Worm (Caenorhabditis elegans) whole organism, late embryonic: Measurements from ENCODE around the gene K07H8.9.

ENCODE experiments used
- C08G9.2 ChIP-seq: sonication (generic microtip); optimal IDR thresholded peaks from 2 replicates; lab custom pipeline; 2016; ENCODE audit warnings: mild to moderate bottlenecking, missing genetic modification characterization, moderate library complexity, missing compliant biosample characterization
- C38D4.7 ChIP-seq: fragments of 200-800 bp; sonication (Bioruptor generic); optimal IDR thresholded peaks from 2 replicates; lab custom pipeline; 2018; ENCODE audit warnings: mild to moderate bottlenecking, missing genetic modification characterization, moderate library complexity, missing compliant biosample characterization
- K02D7.2 ChIP-seq: sonication (generic microtip); optimal IDR thresholded peaks from 2 replicates; lab custom pipeline; 2017; ENCODE audit warnings: mild to moderate bottlenecking, missing genetic modification characterization, missing compliant biosample characterization
- K09A11.1 ChIP-seq: sonication (generic microtip); optimal IDR thresholded peaks from 2 replicates; lab custom pipeline; 2017; ENCODE audit warnings: antibody characterized with exemption, mild to moderate bottlenecking, missing genetic modification characterization, missing compliant biosample characterization; ENCODE audit not compliant: insufficient read depth
- ahr-1 ChIP-seq: sonication (generic microtip); optimal IDR thresholded peaks from 2 replicates; lab custom pipeline; 2016; ENCODE audit warnings: missing genetic modification characterization, missing compliant biosample characterization
- ceh-14 ChIP-seq: sonication (generic microtip); optimal IDR thresholded peaks from 2 replicates; lab custom pipeline; 2016; ENCODE audit warnings: missing genotype, missing genetic modification characterization, missing compliant biosample characterization
- ceh-19 ChIP-seq: fragments of 200-800 bp; sonication (Bioruptor generic); optimal IDR thresholded peaks from 2 replicates; lab custom pipeline; 2018; ENCODE audit warnings: mild to moderate bottlenecking, missing genetic modification characterization, missing compliant biosample characterization
- ceh-31 ChIP-seq: sonication (generic microtip); optimal IDR thresholded peaks from 2 replicates; lab custom pipeline; 2016; ENCODE audit warnings: missing genetic modification characterization, missing compliant biosample characterization
- ceh-48 ChIP-seq: sonication (generic microtip); optimal IDR thresholded peaks from 2 replicates; lab custom pipeline; 2016; ENCODE audit warnings: missing genetic modification characterization, inconsistent platforms, missing compliant biosample characterization
- ceh-6 ChIP-seq: fragments of 200-800 bp; sonication (Bioruptor generic); optimal IDR thresholded peaks from 2 replicates; lab custom pipeline; 2018; ENCODE audit warnings: mild to moderate bottlenecking, missing genetic modification characterization, missing compliant biosample characterization
- dve-1 ChIP-seq: sonication (generic microtip); optimal IDR thresholded peaks from 2 replicates; lab custom pipeline; 2017; ENCODE audit warnings: antibody characterized with exemption, mild to moderate bottlenecking, missing genetic modification characterization, missing compliant biosample characterization
- elt-2 ChIP-seq: sonication (generic microtip); optimal IDR thresholded peaks from 2 replicates; lab custom pipeline; 2016; ENCODE audit warnings: missing genetic modification reagents, missing genetic modification characterization, missing compliant biosample characterization
- ets-4 ChIP-seq: sonication (generic microtip); optimal IDR thresholded peaks from 2 replicates; lab custom pipeline; 2016; ENCODE audit warnings: missing genetic modification characterization, missing compliant biosample characterization
- fkh-10 ChIP-seq: fragments of 150-350 bp; optimal IDR thresholded peaks from 2 replicates; lab custom pipeline; 2014; ENCODE audit warnings: missing biosample characterization, missing genetic modification reagents, missing genetic modification characterization
- gmeb-2 ChIP-seq: sonication (generic microtip); optimal IDR thresholded peaks from 2 replicates; lab custom pipeline; 2016; ENCODE audit warnings: missing genetic modification characterization, inconsistent platforms, missing compliant biosample characterization
- hlh-15 ChIP-seq: sonication (generic microtip); optimal IDR thresholded peaks from 2 replicates; lab custom pipeline; 2016; ENCODE audit warnings: missing genetic modification characterization, missing compliant biosample characterization
- hlh-30 ChIP-seq: sonication (generic microtip); optimal IDR thresholded peaks from 2 replicates; lab custom pipeline; 2017; ENCODE audit warnings: antibody characterized with exemption, missing genetic modification characterization, missing compliant biosample characterization; ENCODE audit not compliant: insufficient read depth
- hlh-6 ChIP-seq: sonication (generic microtip); optimal IDR thresholded peaks from 2 replicates; lab custom pipeline; 2016; ENCODE audit warnings: missing genotype, missing genetic modification characterization, missing compliant biosample characterization
- hlh-8 ChIP-seq: sonication (generic microtip); optimal IDR thresholded peaks from 2 replicates; lab custom pipeline; 2016; ENCODE audit warnings: missing genotype, missing genetic modification characterization, missing compliant biosample characterization
- lim-6 ChIP-seq: sonication (generic microtip); optimal IDR thresholded peaks from 2 replicates; lab custom pipeline; 2016; ENCODE audit warnings: missing genetic modification characterization, missing compliant biosample characterization
- nfya-1 ChIP-seq: sonication (generic microtip); optimal IDR thresholded peaks from 2 replicates; lab custom pipeline; 2017; ENCODE audit warnings: missing genetic modification characterization, mild to moderate bottlenecking, missing compliant biosample characterization, antibody characterized with exemption, moderate library complexity
- nhr-232 ChIP-seq: sonication (generic microtip); optimal IDR thresholded peaks from 2 replicates; lab custom pipeline; 2016; ENCODE audit warnings: missing genetic modification characterization, missing compliant biosample characterization
- pag-3 ChIP-seq: sonication (generic microtip); optimal IDR thresholded peaks from 2 replicates; lab custom pipeline; 2016; ENCODE audit warnings: missing compliant biosample characterization, missing genetic modification characterization, borderline replicate concordance
- pax-1 ChIP-seq: fragments of 150-350 bp; optimal IDR thresholded peaks from 2 replicates; lab custom pipeline; 2014; ENCODE audit warnings: missing biosample characterization, missing genetic modification characterization
- pha-2 ChIP-seq: sonication (generic microtip); optimal IDR thresholded peaks from 2 replicates; lab custom pipeline; 2017; ENCODE audit warnings: mild to moderate bottlenecking, missing genetic modification characterization, missing compliant biosample characterization
- pha-4 ChIP-seq: fragments of 150-350 bp; optimal IDR thresholded peaks from 2 replicates; lab custom pipeline; 2018; ENCODE audit warnings: missing biosample characterization, missing genetic modification reagents, missing genetic modification characterization
- pqm-1 ChIP-seq: sonication (generic microtip); optimal IDR thresholded peaks from 2 replicates; lab custom pipeline; 2016; ENCODE audit warnings: missing genetic modification characterization, missing compliant biosample characterization
- ref-2 ChIP-seq: sonication (generic microtip); optimal IDR thresholded peaks from 2 replicates; lab custom pipeline; 2016; ENCODE audit warnings: missing genetic modification characterization, missing compliant biosample characterization
- rnt-1 ChIP-seq: sonication (generic microtip); optimal IDR thresholded peaks from 2 replicates; lab custom pipeline; 2016; ENCODE audit warnings: missing genetic modification characterization, missing compliant biosample characterization
- sox-4 ChIP-seq: sonication (generic microtip); optimal IDR thresholded peaks from 2 replicates; lab custom pipeline; 2017; ENCODE audit warnings: mild to moderate bottlenecking, missing genetic modification characterization, inconsistent platforms, missing compliant biosample characterization
- tbx-2 ChIP-seq: sonication (generic microtip); optimal IDR thresholded peaks from 2 replicates; lab custom pipeline; 2016; ENCODE audit warnings: missing genetic modification characterization, missing compliant biosample characterization
- tbx-7 ChIP-seq: sonication (generic microtip); optimal IDR thresholded peaks from 2 replicates; lab custom pipeline; 2016; ENCODE audit warnings: missing genotype, missing genetic modification characterization, missing compliant biosample characterization
- ttx-3 ChIP-seq: sonication (generic microtip); optimal IDR thresholded peaks from 2 replicates; lab custom pipeline; 2016; ENCODE audit warnings: missing genetic modification reagents, missing genetic modification characterization, missing compliant biosample characterization
- unc-42 ChIP-seq: sonication (generic microtip); optimal IDR thresholded peaks from 2 replicates; lab custom pipeline; 2016; ENCODE audit warnings: missing genotype, missing genetic modification characterization, missing compliant biosample characterization
- unc-55 ChIP-seq: sonication (generic microtip); optimal IDR thresholded peaks from 2 replicates; lab custom pipeline; 2017; ENCODE audit warnings: missing biosample characterization, missing genetic modification reagents, missing genetic modification characterization
- unc-86 ChIP-seq: sonication (generic microtip); optimal IDR thresholded peaks from 2 replicates; lab custom pipeline; 2016; ENCODE audit warnings: missing genetic modification characterization, missing compliant biosample characterization
- ztf-16 ChIP-seq: sonication (generic microtip); optimal IDR thresholded peaks from 2 replicates; lab custom pipeline; 2017; ENCODE audit warnings: missing genetic modification characterization, missing compliant biosample characterization

The K07H8.9 gene

DNA sequence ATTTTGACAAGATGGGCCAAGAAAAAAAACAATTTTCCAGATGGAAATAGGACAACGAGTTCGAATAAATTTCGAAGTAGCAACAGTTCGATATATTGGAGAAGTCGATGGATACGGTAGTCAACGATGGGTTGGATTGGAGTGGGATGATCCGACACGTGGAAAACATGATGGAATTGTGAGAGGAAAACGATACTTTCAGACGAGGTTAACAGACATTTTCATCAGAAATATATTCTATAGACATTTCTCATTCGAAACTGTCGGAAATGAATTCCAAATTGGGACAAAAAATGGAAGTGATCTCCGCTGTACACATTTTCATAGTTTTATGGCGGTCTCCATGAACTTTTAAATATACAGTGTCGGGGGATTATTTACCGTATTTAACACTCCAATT, 8.4 kb upstream of the K07H8.9 start, which contains the start of gene tbce-1:
tbce-1 (plus strand) TSS at position 41 of the 400 bp plus-strand sequence.
- TF ChIP-seq pag-3 (no peak), ceh-6 (GFP tag; lab: Kevin White, UChicago) (no peak), rnt-1 (tag; lab: Kevin White, UChicago) (no peak), pha-4 (tag; lab: Kevin White, UChicago) (no peak), K02D7.2 (tag; lab: Kevin White, UChicago) (no peak), ceh-31 (tag; lab: Kevin White, UChicago) (no peak)
- TF ChIP-seq, all 69 proteins: peak for 0

DNA sequence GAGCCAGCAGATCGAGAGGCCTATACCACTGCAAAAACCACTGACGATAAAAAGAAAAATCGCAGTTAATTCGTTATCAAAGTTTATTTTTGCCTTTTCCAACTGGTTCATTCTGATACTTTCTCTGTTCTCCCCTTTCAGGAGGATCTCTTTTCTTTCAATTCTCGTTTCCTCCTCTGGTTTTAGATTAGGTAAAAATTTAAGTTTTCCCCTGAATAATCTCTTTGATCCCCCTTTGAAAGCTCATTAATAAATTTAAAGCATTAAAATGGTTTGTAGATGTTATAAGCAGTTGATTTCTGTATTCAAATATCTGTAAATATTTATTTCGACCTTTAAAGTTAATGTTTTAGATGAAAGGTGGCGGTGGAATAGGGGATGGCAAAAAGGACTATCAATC, 5.0 kb upstream of the K07H8.9 start, which contains the start of gene K07H8.2:
K07H8.2 (plus strand) TSS at position 301 of the 400 bp plus-strand sequence.
- TF ChIP-seq sox-4 (tag; lab: Kevin White, UChicago): no peak
- TF ChIP-seq fkh-10: no peak
- no peak for TF ChIP-seq lim-6 (tag; lab: Kevin White, UChicago)
- no peak for TF ChIP-seq ceh-19
- no peak for TF ChIP-seq hlh-15
- no peak for TF ChIP-seq ceh-48 (tag; lab: Kevin White, UChicago)
- no peak for TF ChIP-seq tbx-7
- TF ChIP-seq, all 69 proteins: peak for 0

DNA sequence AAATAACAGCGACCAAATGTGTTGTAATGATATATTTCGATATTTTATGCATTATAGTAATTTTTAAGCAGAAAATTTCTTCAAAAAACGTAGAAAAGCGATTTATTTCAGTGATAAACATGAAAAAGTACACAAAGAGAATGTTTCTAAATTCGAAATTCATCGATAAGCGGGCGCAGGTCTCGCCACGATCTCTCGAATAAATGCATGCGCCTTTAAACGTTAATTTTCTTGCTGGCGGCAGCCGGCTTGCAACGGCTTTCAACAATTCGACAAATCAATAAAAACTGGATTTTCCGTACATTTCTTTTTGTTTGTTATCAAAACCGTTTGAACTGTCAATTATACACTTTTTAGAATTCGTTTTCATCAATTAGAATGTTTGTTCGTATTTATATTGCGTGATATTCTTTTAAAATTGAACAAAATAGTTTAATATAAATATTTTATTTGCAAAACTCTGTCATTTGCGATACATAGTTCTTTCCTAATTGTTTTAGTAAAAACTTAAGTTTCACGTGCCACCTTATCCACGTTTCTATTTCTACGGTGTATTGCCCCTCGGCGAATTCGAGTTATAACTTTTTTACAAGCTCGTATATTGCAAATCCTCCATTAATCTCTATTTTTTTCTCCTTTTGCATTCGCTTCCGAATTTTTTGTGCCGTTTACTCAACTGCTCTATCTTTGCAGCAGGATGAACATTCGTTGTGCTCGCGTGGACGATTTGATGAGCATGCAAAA, 3.5 kb upstream of the K07H8.9 start, which contains the start of gene daf-31:
daf-31 (plus strand) TSS at position 694 of the 744 bp plus-strand sequence.
- TF ChIP-seq unc-42 (tag; lab: Kevin White, UChicago) (peak; percentile 63), pha-2 (tag; lab: Kevin White, UChicago) (no peak), nfya-1 (peak; percentile 19), dve-1 (tag; lab: Kevin White, UChicago) (peak; percentile 16), pha-4 (tag; lab: Kevin White, UChicago) (no peak), ets-4 (tag; lab: Kevin White, UChicago) (no peak), ceh-48 (tag; lab: Kevin White, UChicago) (peak; percentile 61), elt-2 (tag; lab: Kevin White, UChicago) (peak; percentile 41), hlh-30 (no peak), ceh-31 (tag; lab: Kevin White, UChicago) (peak; percentile 50), lim-6 (tag; lab: Kevin White, UChicago) (no peak)

DNA sequence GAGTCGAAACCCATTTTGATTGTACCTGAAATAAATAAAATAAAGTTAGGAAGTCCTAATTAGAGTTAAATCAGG, 3.1 kb upstream of the K07H8.9 start, which contains the start of gene nucl-1:
nucl-1 (minus strand) TSS at position 26 of the 75 bp plus-strand sequence.
- TF ChIP-seq pax-1 (tag; lab: Kevin White, UChicago): no peak
- no peak for TF ChIP-seq ceh-31 (tag; lab: Kevin White, UChicago)
- TF ChIP-seq rnt-1 (tag; lab: Kevin White, UChicago): no peak
- TF ChIP-seq C08G9.2 (tag; lab: Kevin White, UChicago): no peak
- TF ChIP-seq ref-2: no peak
- no peak for TF ChIP-seq K09A11.1 (tag; lab: Kevin White, UChicago)
- TF ChIP-seq tbx-2 (tag; lab: Kevin White, UChicago): no peak
- no peak for TF ChIP-seq hlh-6 (tag; lab: Kevin White, UChicago)

DNA sequence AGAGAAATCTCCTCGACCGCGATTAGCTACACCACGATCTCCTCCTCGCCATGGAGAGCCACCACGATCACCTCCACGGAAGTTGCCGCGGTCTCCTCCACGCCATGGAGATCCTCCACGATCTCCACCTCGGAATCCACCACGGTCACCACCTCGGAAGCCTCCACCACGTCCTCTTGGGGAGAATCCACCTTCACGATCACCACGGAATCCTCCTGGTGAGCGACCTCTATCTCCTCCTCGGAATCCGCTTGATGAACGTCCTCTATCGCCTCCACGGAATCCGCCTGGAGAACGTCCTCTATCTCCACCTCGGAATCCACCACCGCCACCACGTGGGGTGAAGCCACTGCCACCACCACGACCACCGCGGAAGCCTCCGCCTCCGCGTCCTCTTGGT, 2.8 kb upstream of the K07H8.9 start:
- no peak for TF ChIP-seq K09A11.1 (tag; lab: Kevin White, UChicago)
- TF ChIP-seq, all 69 proteins: peak for 0

DNA sequence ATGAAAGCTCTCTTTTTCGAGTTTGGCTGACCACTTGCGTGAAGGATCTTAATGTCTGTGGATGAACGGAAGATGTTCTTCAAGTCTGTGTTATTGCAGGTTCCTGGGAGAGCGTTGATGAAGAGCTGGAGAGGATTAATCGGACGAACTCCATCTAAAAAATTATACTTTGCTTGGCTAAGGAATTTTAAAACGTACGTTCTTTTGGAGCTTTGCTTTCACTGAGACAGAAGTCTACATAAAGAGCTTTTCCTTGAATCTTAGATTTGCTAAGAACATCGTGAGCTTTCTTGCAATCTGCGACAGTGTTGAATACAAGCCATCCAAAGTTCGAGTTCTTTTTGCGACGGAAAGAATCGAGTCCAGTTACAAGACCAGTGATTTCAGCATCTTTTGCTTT, 1.0 kb upstream of the K07H8.9 start:
- TF ChIP-seq ttx-3 (tag; lab: Kevin White, UChicago) (no peak), pha-4 (tag; lab: Kevin White, UChicago) (no peak), K02D7.2 (tag; lab: Kevin White, UChicago) (no peak), hlh-8 (tag; lab: Kevin White, UChicago) (no peak), hlh-15 (no peak), C38D4.7 (GFP tag; lab: Kevin White, UChicago) (no peak), gmeb-2 (tag; lab: Kevin White, UChicago) (no peak), ceh-19 (no peak), ztf-16 (tag; lab: Kevin White, UChicago) (no peak), pha-2 (tag; lab: Kevin White, UChicago) (no peak), fkh-10 (no peak), unc-86 (tag; lab: Kevin White, UChicago) (no peak), ahr-1 (no peak), unc-55 (GFP tag; lab: Kevin White, UChicago) (no peak), pqm-1 (tag; lab: Kevin White, UChicago) (no peak), ceh-14 (no peak), nhr-232 (no peak)
